Fruit fly (Drosophila melanogaster): ENCODE data around the gene CG43219.

CG43219 gene

dm6 chr3L:21204581-21205495 lies 15.4 kb upstream of the CG43219 start (continued):
- TF ChIP-seq H15 (GFP tag; IDR thresholded peaks at IDR 0.05): no peak
- no peak for TF ChIP-seq zfh2 (GFP tag; optimal IDR thresholded peaks at IDR 0.05)
- TF ChIP-seq CG14710 (tag; optimal IDR thresholded peaks at IDR 0.05): no peak
- TF ChIP-seq CrebB (tag; optimal IDR thresholded peaks at IDR 0.05): peak; percentile 22
- TF ChIP-seq vnd (GFP tag; IDR thresholded peaks at IDR 0.05; ENCODE audit: partially characterized antibody): no peak
- TF ChIP-seq usp (GFP tag; optimal IDR thresholded peaks at IDR 0.05): no peak
- TF ChIP-seq CG2116 (GFP tag; optimal IDR thresholded peaks at IDR 0.05): no peak
- no peak for TF ChIP-seq CG31441 (GFP tag; IDR thresholded peaks at IDR 0.05)
- TF ChIP-seq pros (GFP tag; optimal IDR thresholded peaks at IDR 0.05): no peak
- no peak for TF ChIP-seq fd96Cb (tag; optimal IDR thresholded peaks at IDR 0.05)
- no peak for TF ChIP-seq eve (GFP tag; optimal IDR thresholded peaks at IDR 0.05)
- no peak for TF ChIP-seq oc (tag; optimal IDR thresholded peaks at IDR 0.05)
- peak; percentile 17 for TF ChIP-seq Fer2 (tag; optimal IDR thresholded peaks at IDR 0.05)
- TF ChIP-seq jigr1 (GFP tag; IDR thresholded peaks at IDR 0.05): no peak
- TF ChIP-seq org-1 (GFP tag; optimal IDR thresholded peaks at IDR 0.05): no peak
- no peak for TF ChIP-seq CG17612 (GFP tag; IDR thresholded peaks at IDR 0.05)
- TF ChIP-seq gro (GFP tag; optimal IDR thresholded peaks at IDR 0.05): peak; percentile 68
- peak; percentile 51 for TF ChIP-seq Fer1 (GFP tag; optimal IDR thresholded peaks at IDR 0.05)
- no peak for TF ChIP-seq CG6765 (GFP tag; optimal IDR thresholded peaks at IDR 0.05)
- peak; percentile 39 for TF ChIP-seq ERR (GFP tag; optimal IDR thresholded peaks at IDR 0.05)
- TF ChIP-seq CG32532 (GFP tag; IDR thresholded peaks at IDR 0.05): peak; percentile 35; the same call in 1 of the 2 replicates
- peak; percentile 61 for TF ChIP-seq Hmr (GFP tag; optimal IDR thresholded peaks at IDR 0.05)
- no peak for TF ChIP-seq da (GFP tag; optimal IDR thresholded peaks at IDR 0.05)
- no peak for TF ChIP-seq Ets65A (GFP tag)
- no peak for TF ChIP-seq CG7963 (GFP tag; IDR thresholded peaks at IDR 0.05; ENCODE audit: partially characterized antibody)
- TF ChIP-seq psq (GFP tag; optimal IDR thresholded peaks at IDR 0.05): no peak
- no peak for TF ChIP-seq CG11696 (GFP tag; IDR thresholded peaks at IDR 0.05)
- TF ChIP-seq ssp (GFP tag; IDR thresholded peaks at IDR 0.05): no peak
- TF ChIP-seq D19A (tag; optimal IDR thresholded peaks at IDR 0.05): no peak
- no peak for TF ChIP-seq Six4 (GFP tag; optimal IDR thresholded peaks at IDR 0.05)
- no peak for TF ChIP-seq Gug (GFP tag; IDR thresholded peaks at IDR 0.05)
- TF ChIP-seq CG15601 (tag; optimal IDR thresholded peaks at IDR 0.05): no peak
- TF ChIP-seq CG6654 (GFP tag; optimal IDR thresholded peaks at IDR 0.05): no peak
- TF ChIP-seq NC2β (GFP tag; optimal IDR thresholded peaks at IDR 0.05): no peak
- no peak for TF ChIP-seq pb (GFP tag; optimal IDR thresholded peaks at IDR 0.05)
- no peak for TF ChIP-seq CG32767 (GFP tag; IDR thresholded peaks at IDR 0.05)
- peak; percentile 46 for TF ChIP-seq CG15696 (tag; optimal IDR thresholded peaks at IDR 0.05)
- no peak for TF ChIP-seq E2f2 (GFP tag; IDR thresholded peaks at IDR 0.05)
- no peak for TF ChIP-seq Rx (GFP tag; IDR thresholded peaks at IDR 0.05)
- no peak for TF ChIP-seq Sox100B (GFP tag; optimal IDR thresholded peaks at IDR 0.05)
- no peak for TF ChIP-seq CG8924 (tag; optimal IDR thresholded peaks at IDR 0.05)
- TF ChIP-seq CG8944 (GFP tag; optimal IDR thresholded peaks at IDR 0.05): no peak
- no peak for TF ChIP-seq CG1832 (GFP tag; optimal IDR thresholded peaks at IDR 0.05)
- no peak for TF ChIP-seq toy (GFP tag; IDR thresholded peaks at IDR 0.05)
- no peak for TF ChIP-seq twi (tag; optimal IDR thresholded peaks at IDR 0.05)
- no peak for TF ChIP-seq Scr (GFP tag; IDR thresholded peaks at IDR 0.05; ENCODE audit: partially characterized antibody)
- TF ChIP-seq ato (GFP tag; IDR thresholded peaks at IDR 0.05; ENCODE audit: partially characterized antibody): no peak
- TF ChIP-seq NK7.1 (GFP tag; optimal IDR thresholded peaks at IDR 0.05): no peak
- TF ChIP-seq CG3995 (GFP tag; optimal IDR thresholded peaks at IDR 0.05): no peak
- TF ChIP-seq sima (GFP tag; optimal IDR thresholded peaks at IDR 0.05): no peak

Measured in whole organism, embryonic.